Worm (Caenorhabditis elegans) whole organism, L2 larva: ENCODE measurements around the gene dlg-1.

Experiments used
- Y55F3AM.14 ChIP-seq: fragments of 200-800 bp; sonication (Bioruptor generic); optimal IDR thresholded peaks from 2 replicates; lab custom pipeline; 2018; ENCODE audit warnings: mild to moderate bottlenecking, missing genetic modification characterization, missing compliant biosample characterization
- ama-1 ChIP-seq: fragments of 150-350 bp; optimal IDR thresholded peaks from 2 replicates; lab custom pipeline; 2018; ENCODE audit warnings: inconsistent platforms
- blmp-1 ChIP-seq: sonication (generic microtip); optimal IDR thresholded peaks from 2 replicates; lab custom pipeline; 2017; ENCODE audit warnings: missing genetic modification characterization, mild to moderate bottlenecking, missing compliant biosample characterization, antibody characterized with exemption, moderate library complexity; ENCODE audit not compliant: insufficient read depth
- crh-2 ChIP-seq: sonication (generic microtip); optimal IDR thresholded peaks from 2 replicates; lab custom pipeline; 2017; ENCODE audit warnings: missing biosample characterization, missing genetic modification characterization
- elt-3 ChIP-seq: sonication (generic microtip); optimal IDR thresholded peaks from 2 replicates; lab custom pipeline; 2017; ENCODE audit warnings: missing biosample characterization, missing genetic modification characterization
- lin-39 ChIP-seq: fragments of 150-350 bp; optimal IDR thresholded peaks from 2 replicates; lab custom pipeline; 2014; ENCODE audit warnings: missing biosample characterization, missing genetic modification reagents, missing genetic modification characterization
- mbf-1 ChIP-seq: sonication (generic microtip); optimal IDR thresholded peaks from 2 replicates; lab custom pipeline; 2017; ENCODE audit warnings: missing biosample characterization, missing genetic modification characterization
- mdl-1 ChIP-seq, 2 experiments: fragments of 150-350 bp in 1 of 2; sonication (generic microtip) in 1 of 2; optimal IDR thresholded peaks; 2 replicates each; lab custom pipeline; 2017; ENCODE audit warnings: missing biosample characterization in 2 of 2, missing genetic modification characterization in 2 of 2
- nhr-10 ChIP-seq: sonication (generic microtip); optimal IDR thresholded peaks from 2 replicates; lab custom pipeline; 2017; ENCODE audit warnings: missing biosample characterization, missing genetic modification characterization
- nhr-11 ChIP-seq: fragments of 150-350 bp; optimal IDR thresholded peaks from 2 replicates; lab custom pipeline; 2014; ENCODE audit warnings: missing biosample characterization, missing genetic modification characterization
- peb-1 ChIP-seq: fragments of 150-350 bp; optimal IDR thresholded peaks from 2 replicates; lab custom pipeline; 2014; ENCODE audit warnings: missing biosample characterization, missing genetic modification characterization
- skn-1 ChIP-seq: sonication (generic microtip); optimal IDR thresholded peaks from 2 replicates; lab custom pipeline; 2017; ENCODE audit warnings: missing biosample characterization, missing genetic modification characterization
- unc-55 ChIP-seq: fragments of 150-350 bp; sonication (generic microtip); optimal IDR thresholded peaks from 3 replicates; lab custom pipeline; 2014; ENCODE audit warnings: missing biosample characterization, missing genetic modification reagents, missing genetic modification characterization
- unc-62 ChIP-seq: fragments of 150-350 bp; optimal IDR thresholded peaks from 2 replicates; lab custom pipeline; 2014; ENCODE audit warnings: missing biosample characterization, missing genetic modification reagents, missing genetic modification characterization

- TF ChIP-seq crh-2 (no peak), peb-1 (no peak), unc-55 (GFP tag; lab: Kevin White, UChicago) (no peak), skn-1 (no peak), blmp-1 (no peak), unc-62 (GFP tag; lab: Kevin White, UChicago) (no peak), lin-39 (tag; lab: Kevin White, UChicago) (no peak), ama-1 (no peak), Y55F3AM.14 (GFP tag; lab: Kevin White, UChicago) (no peak), nhr-10 (tag; lab: Kevin White, UChicago) (no peak), elt-3 (no peak), mdl-1 (tag; optimal IDR thresholded peaks at IDR 0.05; lab: Kevin White, UChicago) (no peak), nhr-11 (tag; lab: Kevin White, UChicago) (no peak), mbf-1 (tag; lab: Kevin White, UChicago) (no peak)
Measured at ce11 chrX:5515459-5515858, 36.0 kb downstream of the dlg-1 start.
